Worm (Caenorhabditis elegans) whole organism, L1 larva: ENCODE data around the gene lgc-1.

ENCODE experiments used
- C34B4.2 ChIP-seq: sonication (generic microtip); optimal IDR thresholded peaks from 2 replicates; lab custom pipeline; 2017; ENCODE audit warnings: mild to moderate bottlenecking, missing genetic modification characterization, missing compliant biosample characterization
- F16B12.6 ChIP-seq: fragments of 150-350 bp; optimal IDR thresholded peaks from 2 replicates; lab custom pipeline; 2014; ENCODE audit warnings: missing biosample characterization, missing genetic modification characterization
- alr-1 ChIP-seq: fragments of 200-800 bp; sonication (Bioruptor generic); optimal IDR thresholded peaks from 2 replicates; lab custom pipeline; 2018; ENCODE audit warnings: borderline replicate concordance, mild to moderate bottlenecking, missing genetic modification characterization, missing compliant biosample characterization
- aly-2 ChIP-seq: fragments of 150-350 bp; optimal IDR thresholded peaks from 2 replicates; lab custom pipeline; 2014; ENCODE audit warnings: missing biosample characterization, missing genetic modification characterization
- ceh-63 ChIP-seq: fragments of 200-800 bp; sonication (Bioruptor generic); optimal IDR thresholded peaks from 2 replicates; lab custom pipeline; 2018; ENCODE audit warnings: mild to moderate bottlenecking, missing genetic modification characterization, missing compliant biosample characterization
- ceh-8 ChIP-seq: fragments of 200-800 bp; sonication (Bioruptor generic); optimal IDR thresholded peaks from 2 replicates; lab custom pipeline; 2018; ENCODE audit warnings: mild to moderate bottlenecking, missing genetic modification characterization, moderate library complexity, missing compliant biosample characterization
- ceh-82 ChIP-seq, 3 experiments: fragments of 150-350 bp in 1 of 3; sonication (generic microtip) in 2 of 3; optimal IDR thresholded peaks; 2 replicates each; lab custom pipeline; 2014 to 2017; ENCODE audit warnings: missing biosample characterization in 3 of 3, missing genetic modification characterization in 3 of 3
- ceh-88 ChIP-seq: fragments of 200-800 bp; sonication (Bioruptor generic); IDR thresholded peaks from 2 replicates; pipeline ENCODE4 v1.3.6; 2022; ENCODE audit warnings: missing genetic modification characterization, missing compliant biosample characterization
- ceh-90 ChIP-seq: sonication (generic microtip); optimal IDR thresholded peaks from 2 replicates; lab custom pipeline; 2016; ENCODE audit warnings: missing genetic modification characterization, missing compliant biosample characterization
- ces-1 ChIP-seq: fragments of 150-350 bp; optimal IDR thresholded peaks from 2 replicates; lab custom pipeline; 2014; ENCODE audit warnings: missing biosample characterization, missing genetic modification reagents, missing genetic modification characterization
- dsc-1 ChIP-seq: sonication (generic microtip); optimal IDR thresholded peaks from 2 replicates; lab custom pipeline; 2016; ENCODE audit warnings: mild to moderate bottlenecking, missing genetic modification characterization, missing compliant biosample characterization
- efl-3 ChIP-seq: fragments of 200-800 bp; sonication (Bioruptor generic); optimal IDR thresholded peaks from 2 replicates; lab custom pipeline; 2018; ENCODE audit warnings: mild to moderate bottlenecking, missing genetic modification characterization, missing compliant biosample characterization
- egl-13 ChIP-seq: sonication (generic microtip); optimal IDR thresholded peaks from 2 replicates; lab custom pipeline; 2016; ENCODE audit warnings: missing genotype, missing genetic modification reagents, missing genetic modification characterization, missing compliant biosample characterization
- elt-3 ChIP-seq, 6 experiments: fragments of 150-350 bp in 1 of 6; sonication (generic microtip); optimal IDR thresholded peaks; 2 replicates each; lab custom pipeline; 2017 to 2018; ENCODE audit warnings: missing biosample characterization in 6 of 6, missing genetic modification characterization in 6 of 6, inconsistent platforms in 1 of 6
- fkh-10 ChIP-seq: sonication (generic microtip); optimal IDR thresholded peaks from 2 replicates; lab custom pipeline; 2017; ENCODE audit warnings: missing biosample characterization, missing genetic modification reagents, missing genetic modification characterization
- fkh-4 ChIP-seq: sonication (generic microtip); optimal IDR thresholded peaks from 2 replicates; lab custom pipeline; 2016; ENCODE audit warnings: missing compliant biosample characterization, missing genetic modification characterization, borderline replicate concordance
- fkh-8 ChIP-seq: sonication (generic microtip); optimal IDR thresholded peaks from 2 replicates; lab custom pipeline; 2016; ENCODE audit warnings: mild to moderate bottlenecking, missing genetic modification characterization, missing compliant biosample characterization
- fos-1 ChIP-seq: fragments of 150-350 bp; optimal IDR thresholded peaks from 2 replicates; lab custom pipeline; 2014; ENCODE audit warnings: missing biosample characterization, missing genetic modification characterization
- grh-1 ChIP-seq: fragments of 200-800 bp; sonication (Bioruptor generic); IDR thresholded peaks from 2 replicates; pipeline ENCODE4 v1.3.6; 2022; ENCODE audit warnings: missing genetic modification reagents, missing genetic modification characterization, missing compliant biosample characterization
- hlh-17 ChIP-seq: fragments of 200-800 bp; sonication (Bioruptor generic); optimal IDR thresholded peaks from 2 replicates; lab custom pipeline; 2018; ENCODE audit warnings: missing genetic modification characterization, mild to moderate bottlenecking, missing compliant biosample characterization, moderate library complexity, borderline replicate concordance
- hlh-4 ChIP-seq: sonication (generic microtip); optimal IDR thresholded peaks from 2 replicates; lab custom pipeline; 2016; ENCODE audit warnings: mild to moderate bottlenecking, missing genetic modification characterization, missing compliant biosample characterization
- hpl-2 ChIP-seq: fragments of 150-350 bp; optimal IDR thresholded peaks from 2 replicates; lab custom pipeline; 2014; ENCODE audit warnings: missing biosample characterization, missing genetic modification reagents, missing genetic modification characterization
- irx-1 ChIP-seq: sonication (generic microtip); optimal IDR thresholded peaks from 2 replicates; lab custom pipeline; 2016; ENCODE audit warnings: missing genetic modification characterization, missing compliant biosample characterization
- isw-1 ChIP-seq: fragments of 200-800 bp; sonication (Bioruptor generic); IDR thresholded peaks from 2 replicates; pipeline ENCODE4 v1.3.6; 2022; ENCODE audit warnings: missing genetic modification characterization, missing compliant biosample characterization
- jun-1 ChIP-seq: fragments of 150-350 bp; optimal IDR thresholded peaks from 2 replicates; lab custom pipeline; 2014; ENCODE audit warnings: missing biosample characterization, missing genetic modification reagents, missing genetic modification characterization
- lin-13 ChIP-seq: fragments of 150-350 bp; optimal IDR thresholded peaks from 2 replicates; lab custom pipeline; 2014; ENCODE audit warnings: missing biosample characterization, missing genetic modification reagents, missing genetic modification characterization
- lin-14 ChIP-seq: fragments of 200-800 bp; sonication (Bioruptor generic); optimal IDR thresholded peaks from 2 replicates; lab custom pipeline; 2018; ENCODE audit warnings: mild to moderate bottlenecking, missing genetic modification characterization, moderate library complexity, missing compliant biosample characterization
- lin-15B ChIP-seq: fragments of 150-350 bp; sonication (generic microtip); optimal IDR thresholded peaks from 3 replicates; lab custom pipeline; 2014; ENCODE audit warnings: missing biosample characterization, missing genetic modification characterization
- lin-39 ChIP-seq: fragments of 150-350 bp; optimal IDR thresholded peaks from 2 replicates; lab custom pipeline; 2014; ENCODE audit warnings: missing biosample characterization, missing genetic modification reagents, missing genetic modification characterization
- mab-9 ChIP-seq: fragments of 200-800 bp; sonication (Bioruptor generic); IDR thresholded peaks from 2 replicates; pipeline ENCODE4 v1.3.6; 2022; ENCODE audit warnings: missing genetic modification reagents, missing genetic modification characterization, missing compliant biosample characterization
- mef-2 ChIP-seq: fragments of 150-350 bp; optimal IDR thresholded peaks from 2 replicates; lab custom pipeline; 2014; ENCODE audit warnings: missing biosample characterization, missing genetic modification characterization
- mep-1 ChIP-seq: fragments of 150-350 bp; optimal IDR thresholded peaks from 2 replicates; lab custom pipeline; 2014; ENCODE audit warnings: missing biosample characterization, missing genetic modification characterization
- nhr-11 ChIP-seq: fragments of 150-350 bp; optimal IDR thresholded peaks from 2 replicates; lab custom pipeline; 2014; ENCODE audit warnings: missing biosample characterization, missing genetic modification characterization
- nhr-12 ChIP-seq: sonication (generic microtip); optimal IDR thresholded peaks from 2 replicates; lab custom pipeline; 2017; ENCODE audit warnings: missing biosample characterization, missing genetic modification characterization
- nhr-237 ChIP-seq: fragments of 150-350 bp; optimal IDR thresholded peaks from 2 replicates; lab custom pipeline; 2014; ENCODE audit warnings: missing biosample characterization, missing genetic modification characterization
- nhr-84 ChIP-seq: sonication (generic microtip); optimal IDR thresholded peaks from 2 replicates; lab custom pipeline; 2017; ENCODE audit warnings: missing biosample characterization, missing genetic modification characterization
- nhr-90 ChIP-seq: sonication (generic microtip); optimal IDR thresholded peaks from 2 replicates; lab custom pipeline; 2016; ENCODE audit warnings: mild to moderate bottlenecking, missing genetic modification characterization, missing compliant biosample characterization; ENCODE audit not compliant: poor library complexity
- pag-3 ChIP-seq: sonication (generic microtip); optimal IDR thresholded peaks from 2 replicates; lab custom pipeline; 2017; ENCODE audit warnings: missing genetic modification characterization, mild to moderate bottlenecking, missing compliant biosample characterization, antibody characterized with exemption, borderline replicate concordance; ENCODE audit not compliant: insufficient read depth
- pax-3 ChIP-seq: fragments of 200-800 bp; sonication (Bioruptor generic); optimal IDR thresholded peaks from 2 replicates; lab custom pipeline; 2018; ENCODE audit warnings: mild to moderate bottlenecking, missing genetic modification characterization, moderate library complexity, missing compliant biosample characterization
- pqm-1 ChIP-seq: sonication (generic microtip); optimal IDR thresholded peaks from 3 replicates; lab custom pipeline; 2017; ENCODE audit warnings: missing biosample characterization, missing genetic modification characterization
- rnt-1 ChIP-seq: sonication (generic microtip); optimal IDR thresholded peaks from 2 replicates; lab custom pipeline; 2016; ENCODE audit warnings: mild to moderate bottlenecking, missing genetic modification characterization, moderate library complexity, missing compliant biosample characterization
- skn-1 ChIP-seq: fragments of 150-350 bp; optimal IDR thresholded peaks from 2 replicates; lab custom pipeline; 2014; ENCODE audit warnings: missing biosample characterization, missing genetic modification characterization
- sox-4 ChIP-seq: sonication (generic microtip); optimal IDR thresholded peaks from 2 replicates; lab custom pipeline; 2016; ENCODE audit warnings: missing genetic modification characterization, missing compliant biosample characterization
- swsn-7 ChIP-seq: sonication (generic microtip); optimal IDR thresholded peaks from 2 replicates; lab custom pipeline; 2016; ENCODE audit warnings: missing genetic modification characterization, missing compliant biosample characterization
- tlp-1 ChIP-seq: fragments of 150-350 bp; optimal IDR thresholded peaks from 2 replicates; lab custom pipeline; 2014; ENCODE audit warnings: missing biosample characterization, missing genetic modification characterization
- unc-130 ChIP-seq: fragments of 150-350 bp; optimal IDR thresholded peaks from 2 replicates; lab custom pipeline; 2017; ENCODE audit warnings: missing biosample characterization, missing genetic modification characterization, inconsistent platforms
- unc-62 ChIP-seq: fragments of 150-350 bp; optimal IDR thresholded peaks from 2 replicates; lab custom pipeline; 2014; ENCODE audit warnings: missing biosample characterization, missing genetic modification reagents, missing genetic modification characterization
- vab-15 ChIP-seq: sonication (generic microtip); optimal IDR thresholded peaks from 2 replicates; lab custom pipeline; 2017; ENCODE audit warnings: missing genotype, mild to moderate bottlenecking, missing genetic modification characterization, missing compliant biosample characterization
- zip-4 ChIP-seq: fragments of 200-800 bp; sonication (Bioruptor generic); optimal IDR thresholded peaks from 2 replicates; lab custom pipeline; 2018; ENCODE audit warnings: mild to moderate bottlenecking, missing genetic modification characterization, moderate library complexity, missing compliant biosample characterization

Gene lgc-1

DNA sequence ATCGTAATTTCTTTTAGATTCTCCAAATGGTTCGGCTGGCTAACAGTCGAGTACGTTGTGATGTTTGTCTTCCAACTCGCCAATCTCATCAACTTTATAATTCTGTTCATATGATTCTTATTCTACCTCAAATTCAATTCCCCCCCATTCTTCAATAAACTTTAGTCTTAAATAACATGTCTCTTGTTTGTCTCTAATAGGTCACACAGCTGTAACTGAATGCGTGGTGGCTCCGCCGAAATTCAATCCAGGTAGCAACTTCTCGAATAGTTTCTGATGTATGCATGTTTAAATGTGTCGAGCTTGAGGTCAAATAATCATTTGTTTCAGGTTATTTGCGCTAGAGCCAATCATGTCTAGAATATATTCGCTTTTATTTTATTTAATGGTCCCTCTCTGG, 3.9 kb downstream of the lgc-1 start, which contains the start of gene lgc-29:
Gene lgc-29 (plus strand): TSS at position 301 of the 400 bp plus-strand sequence.
- no peak for TF ChIP-seq rnt-1 (tag; lab: Kevin White, UChicago)
- TF ChIP-seq pax-3 = no peak
- TF ChIP-seq ceh-8 (GFP tag; lab: Kevin White, UChicago) = no peak
- TF ChIP-seq hlh-17 = no peak
- TF ChIP-seq C34B4.2 (tag; lab: Kevin White, UChicago) = no peak
- no peak for TF ChIP-seq fkh-8
- no peak for TF ChIP-seq F16B12.6 (tag; lab: Kevin White, UChicago)
- TF ChIP-seq isw-1 (GFP tag; lab: Robert Waterston, UW) = no peak
- TF ChIP-seq mef-2 (tag; lab: Kevin White, UChicago) = no peak
- no peak for TF ChIP-seq tlp-1 (tag; lab: Kevin White, UChicago)
- TF ChIP-seq vab-15 (tag; lab: Kevin White, UChicago) = no peak
- no peak for TF ChIP-seq fkh-10 (GFP tag; lab: Kevin White, UChicago)
- TF ChIP-seq nhr-237 (tag; lab: Kevin White, UChicago) = no peak
- no peak for TF ChIP-seq grh-1 (GFP tag; lab: Robert Waterston, UW)
- no peak for TF ChIP-seq lin-39 (tag; lab: Kevin White, UChicago)
- no peak for TF ChIP-seq ceh-63 (GFP tag; lab: Kevin White, UChicago)
- TF ChIP-seq zip-4 (GFP tag; lab: Kevin White, UChicago) = no peak
- no peak for TF ChIP-seq alr-1
- TF ChIP-seq, all 84 proteins: peak for 0

DNA sequence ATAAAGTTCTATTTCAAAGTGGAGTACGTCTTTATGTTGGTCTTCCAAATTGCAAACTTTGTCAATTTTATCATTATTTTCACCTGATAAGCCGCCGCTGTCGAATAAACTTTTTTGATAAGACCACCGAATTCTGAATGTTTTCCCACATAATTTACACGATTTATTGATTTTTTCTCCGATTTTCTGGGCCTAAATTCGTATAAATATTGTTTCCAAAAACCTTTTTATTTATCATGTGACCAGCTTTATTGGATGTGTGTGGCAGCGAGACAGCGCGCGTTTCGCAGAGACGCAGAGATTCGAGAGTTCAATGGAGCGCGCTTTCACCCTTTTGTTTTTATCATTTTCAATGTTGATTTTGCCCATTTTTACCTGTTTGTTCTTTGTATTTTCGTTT, 8.2 kb downstream of the lgc-1 start:
- TF ChIP-seq elt-3 (tag; optimal IDR thresholded peaks at IDR 0.05; lab: Kevin White, UChicago) = peak in 2 of 6 experiments; percentile 74 to 94
- no peak for TF ChIP-seq ceh-90
- no peak for TF ChIP-seq nhr-84 (tag; lab: Kevin White, UChicago)
- peak; percentile 80 for TF ChIP-seq lin-13 (GFP tag; lab: Kevin White, UChicago)
- TF ChIP-seq ceh-8 (GFP tag; lab: Kevin White, UChicago) = peak; percentile 86
- peak; percentile 71 for TF ChIP-seq vab-15 (tag; lab: Kevin White, UChicago)
- TF ChIP-seq ceh-88 (GFP tag; lab: Robert Waterston, UW) = 0 out of 2 replicates have a peak, but pooled peaks have one; percentile 36
- peak; percentile 92 for TF ChIP-seq pag-3 (tag; lab: Kevin White, UChicago)
- no peak for TF ChIP-seq efl-3 (GFP tag; lab: Kevin White, UChicago)
- TF ChIP-seq lin-15B (tag; lab: Kevin White, UChicago) = peak; percentile 23
- TF ChIP-seq lin-14 (GFP tag; lab: Kevin White, UChicago) = peak; percentile 97
- TF ChIP-seq fkh-10 (GFP tag; lab: Kevin White, UChicago) = peak; percentile 22
- TF ChIP-seq jun-1 = peak; percentile 26
- TF ChIP-seq lin-39 (tag; lab: Kevin White, UChicago) = peak; percentile 72
- TF ChIP-seq isw-1 (GFP tag; lab: Robert Waterston, UW) = peak; percentile 83
- peak; percentile 92 for TF ChIP-seq swsn-7
- TF ChIP-seq nhr-12 (tag; lab: Kevin White, UChicago) = no peak
- TF ChIP-seq skn-1 = peak; percentile 89
- peak; percentile 63 for TF ChIP-seq fkh-4
- peak; percentile 61 for TF ChIP-seq egl-13
- no peak for TF ChIP-seq hpl-2 (GFP tag; lab: Kevin White, UChicago)
- TF ChIP-seq mab-9 = peak; percentile 71
- peak; percentile 14 for TF ChIP-seq sox-4 (tag; lab: Kevin White, UChicago)
- peak; percentile 82 for TF ChIP-seq pqm-1 (tag; lab: Kevin White, UChicago)
- TF ChIP-seq nhr-11 (tag; lab: Kevin White, UChicago) = peak; percentile 20
- no peak for TF ChIP-seq ces-1 (GFP tag; lab: Kevin White, UChicago)
- TF ChIP-seq aly-2 (tag; lab: Kevin White, UChicago) = no peak
- TF ChIP-seq unc-130 = peak; percentile 70
- no peak for TF ChIP-seq C34B4.2 (tag; lab: Kevin White, UChicago)
- peak; percentile 96 for TF ChIP-seq mep-1 (tag; lab: Kevin White, UChicago)
- peak; percentile 59 for TF ChIP-seq fos-1
- peak; percentile 28 for TF ChIP-seq nhr-237 (tag; lab: Kevin White, UChicago)
- peak; percentile 86 for TF ChIP-seq irx-1 (tag; lab: Kevin White, UChicago)
- TF ChIP-seq nhr-90 (tag; lab: Kevin White, UChicago) = peak; percentile 90
- peak; percentile 26 to 86 (median 73) for TF ChIP-seq ceh-82 (tag; optimal IDR thresholded peaks at IDR 0.05; lab: Kevin White, UChicago)
- TF ChIP-seq hlh-17 = no peak
- TF ChIP-seq rnt-1 (tag; lab: Kevin White, UChicago) = peak; percentile 89
- no peak for TF ChIP-seq unc-62 (GFP tag; lab: Kevin White, UChicago)
- no peak for TF ChIP-seq hlh-4 (tag; lab: Kevin White, UChicago)
- peak; percentile 95 for TF ChIP-seq dsc-1 (tag; lab: Kevin White, UChicago)
